Fruit fly (Drosophila melanogaster) whole organism, prepupa: ENCODE data around the gene vig2.

ENCODE experiments used
- CG15336 ChIP-seq: fragments of 200-800 bp; sonication (Bioruptor generic); IDR thresholded peaks from 2 replicates; pipeline ENCODE4 v1.3.6; 2022; ENCODE audit warnings: missing biosample characterization, missing genetic modification characterization
- CG3919 ChIP-seq: fragments of 200-800 bp; sonication (Bioruptor generic); optimal IDR thresholded peaks from 3 replicates; lab custom pipeline; 2016; ENCODE audit warnings: missing biosample characterization, missing genetic modification characterization
- CG6792 ChIP-seq: fragments of 200-800 bp; sonication (Bioruptor generic); optimal IDR thresholded peaks from 3 replicates; lab custom pipeline; 2016; ENCODE audit warnings: missing biosample characterization, missing genetic modification characterization
- Gug ChIP-seq: fragments of 200-800 bp; sonication (Bioruptor generic); IDR thresholded peaks from 2 replicates; pipeline ENCODE4 v1.3.6; 2022; ENCODE audit warnings: missing biosample characterization, missing genetic modification characterization
- OdsH ChIP-seq: fragments of 200-800 bp; sonication (Bioruptor generic); optimal IDR thresholded peaks from 3 replicates; lab custom pipeline; 2016; ENCODE audit warnings: missing biosample characterization, missing genetic modification characterization
- cyc ChIP-seq: fragments of 200-800 bp; sonication (Bioruptor generic); optimal IDR thresholded peaks from 3 replicates; lab custom pipeline; 2016; ENCODE audit warnings: missing biosample characterization, missing genetic modification characterization
- eg ChIP-seq: fragments of 200-800 bp; sonication (Bioruptor generic); IDR thresholded peaks from 3 replicates; pipeline ENCODE4 v1.3.6; 2022; ENCODE audit warnings: missing biosample characterization, missing genetic modification characterization
- pdm3 ChIP-seq: fragments of 200-800 bp; sonication (Bioruptor generic); optimal IDR thresholded peaks from 3 replicates; lab custom pipeline; 2016; ENCODE audit warnings: missing biosample characterization, missing genetic modification characterization
- spab ChIP-seq: fragments of 200-800 bp; sonication (Bioruptor generic); optimal IDR thresholded peaks from 2 replicates; lab custom pipeline; 2017; ENCODE audit warnings: missing biosample characterization, mild to moderate bottlenecking, missing genetic modification characterization, missing genetic modification reagents

dm6 chr3R:25166788-25167187 is 43.6 kb downstream of the vig2 start:
- no peak for TF ChIP-seq pdm3 (GFP tag; lab: Kevin White, UChicago)
- TF ChIP-seq CG3919 (GFP tag; lab: Kevin White, UChicago): no peak
- no peak for TF ChIP-seq cyc (GFP tag; lab: Kevin White, UChicago)
- TF ChIP-seq CG15336 (GFP tag; lab: Robert Waterston, UW): no peak
- TF ChIP-seq OdsH (GFP tag; lab: Kevin White, UChicago): no peak
- TF ChIP-seq eg (GFP tag; lab: Robert Waterston, UW): no peak
- no peak for TF ChIP-seq spab (GFP tag; lab: Kevin White, UChicago)
- no peak for TF ChIP-seq Gug (GFP tag; lab: Robert Waterston, UW)
- TF ChIP-seq CG6792 (GFP tag; lab: Kevin White, UChicago): no peak
